Worm (Caenorhabditis elegans) whole organism, L1 larva: ENCODE measurements around the gene T27E9.6.
A peak's percentile ranks its signal among the peaks of the same experiment; 100 is the strongest.

Source experiments
- F16B12.6 ChIP-seq: fragments of 150-350 bp; optimal IDR thresholded peaks from 2 replicates; lab custom pipeline; 2014; ENCODE audit warnings: missing biosample characterization, missing genetic modification characterization
- ama-1 ChIP-seq: fragments of 150-350 bp; optimal IDR thresholded peaks from 2 replicates; lab custom pipeline; 2014
- dsc-1 ChIP-seq: sonication (generic microtip); optimal IDR thresholded peaks from 2 replicates; lab custom pipeline; 2016; ENCODE audit warnings: mild to moderate bottlenecking, missing genetic modification characterization, missing compliant biosample characterization
- elt-2 ChIP-seq: sonication (generic microtip); optimal IDR thresholded peaks from 2 replicates; lab custom pipeline; 2016; ENCODE audit warnings: missing genetic modification characterization, mild to moderate bottlenecking, inconsistent platforms, missing compliant biosample characterization, missing genetic modification reagents
- lin-13 ChIP-seq: fragments of 150-350 bp; optimal IDR thresholded peaks from 2 replicates; lab custom pipeline; 2014; ENCODE audit warnings: missing biosample characterization, missing genetic modification reagents, missing genetic modification characterization
- lin-39 ChIP-seq: fragments of 150-350 bp; optimal IDR thresholded peaks from 2 replicates; lab custom pipeline; 2014; ENCODE audit warnings: missing biosample characterization, missing genetic modification reagents, missing genetic modification characterization
- mep-1 ChIP-seq: fragments of 150-350 bp; optimal IDR thresholded peaks from 2 replicates; lab custom pipeline; 2014; ENCODE audit warnings: missing biosample characterization, missing genetic modification characterization
- nhr-237 ChIP-seq: fragments of 150-350 bp; optimal IDR thresholded peaks from 2 replicates; lab custom pipeline; 2014; ENCODE audit warnings: missing biosample characterization, missing genetic modification characterization
- nhr-28 ChIP-seq: fragments of 150-350 bp; optimal IDR thresholded peaks from 2 replicates; lab custom pipeline; 2014; ENCODE audit warnings: missing biosample characterization, missing genetic modification characterization
- skn-1 ChIP-seq: fragments of 150-350 bp; optimal IDR thresholded peaks from 2 replicates; lab custom pipeline; 2014; ENCODE audit warnings: missing biosample characterization, missing genetic modification characterization
- snpc-4 ChIP-seq: fragments of 150-350 bp; optimal IDR thresholded peaks from 2 replicates; lab custom pipeline; 2014; ENCODE audit warnings: missing biosample characterization, missing genetic modification characterization
- swsn-7 ChIP-seq: sonication (generic microtip); optimal IDR thresholded peaks from 2 replicates; lab custom pipeline; 2016; ENCODE audit warnings: missing genetic modification characterization, missing compliant biosample characterization
- ztf-11 ChIP-seq, 2 experiments: sonication (generic microtip); optimal IDR thresholded peaks; 2 replicates each; lab custom pipeline; 2016 to 2017; ENCODE audit warnings: missing genetic modification characterization in 2 of 2, missing biosample characterization in 1 of 2, missing compliant biosample characterization in 1 of 2

DNA sequence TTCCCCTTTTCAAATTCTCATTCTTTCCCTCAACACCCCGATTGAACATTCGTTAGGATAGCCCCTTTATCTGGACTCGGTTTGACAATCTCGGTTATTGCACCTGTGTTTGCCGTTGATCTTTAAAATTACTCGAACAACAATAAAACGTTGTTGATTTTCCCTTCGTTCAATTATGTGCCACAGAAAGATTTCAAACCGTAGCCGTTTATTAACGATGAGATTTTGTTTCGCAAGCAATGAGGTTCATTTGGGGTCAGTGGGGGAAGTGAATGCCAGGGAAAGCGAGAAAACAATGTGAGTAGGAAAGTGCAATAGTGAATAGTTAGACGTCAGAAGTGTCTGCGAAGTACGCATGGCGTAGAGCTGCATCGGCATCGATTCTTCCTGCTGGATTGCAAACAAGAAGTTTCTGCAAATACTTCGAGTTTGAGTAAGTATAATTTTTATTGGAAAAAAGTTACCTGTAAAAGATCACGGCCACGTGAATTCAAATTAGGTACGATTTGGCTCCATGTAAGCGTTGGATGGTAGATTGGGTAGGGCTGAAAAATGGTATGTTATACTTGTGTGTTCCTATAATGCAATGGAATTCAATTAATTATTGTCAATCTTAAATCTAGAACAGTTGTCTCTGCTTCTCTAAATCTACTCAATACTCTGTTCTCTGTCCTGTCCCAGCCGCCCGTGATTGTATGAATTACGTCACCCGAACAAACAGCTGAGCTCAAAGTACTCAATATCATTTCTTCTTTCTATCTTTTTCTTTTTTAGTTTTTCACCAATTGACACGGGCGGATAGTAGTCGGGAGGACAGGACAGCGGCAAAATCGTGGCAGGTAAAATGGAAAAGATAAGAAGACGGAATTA, 11.9 kb downstream of the T27E9.6 start, which contains the start of gene kel-3:
- TF ChIP-seq ama-1 (lab: Kevin White, UChicago) (peak; percentile 98), lin-39 (peak; percentile 67), ztf-11 (tag; optimal IDR thresholded peaks at IDR 0.05; lab: Kevin White, UChicago) (peak in 1 of 2 experiments; percentile 23), skn-1 (peak; percentile 26), swsn-7 (tag; lab: Kevin White, UChicago) (peak; percentile 0), lin-13 (GFP tag; lab: Kevin White, UChicago) (peak; percentile 39), F16B12.6 (tag; lab: Kevin White, UChicago) (peak; percentile 6), mep-1 (peak; percentile 54), nhr-28 (tag; lab: Kevin White, UChicago) (no peak), nhr-237 (tag; lab: Kevin White, UChicago) (no peak), snpc-4 (tag; lab: Kevin White, UChicago) (no peak), elt-2 (tag; lab: Kevin White, UChicago) (peak; percentile 66), dsc-1 (tag; lab: Kevin White, UChicago) (peak; percentile 35)
